Fruit fly (Drosophila melanogaster) whole organism, embryonic: ENCODE data around the gene CtBP.

Experiments used
- Atf3 ChIP-seq: fragments of 200-800 bp; sonication (Bioruptor generic); optimal IDR thresholded peaks from 3 replicates; lab custom pipeline; 2016; ENCODE audit warnings: missing biosample characterization, missing genetic modification characterization
- Bgb ChIP-seq: fragments of 200-800 bp; sonication (Bioruptor generic); IDR thresholded peaks from 2 replicates; pipeline ENCODE4 v1.3.6; 2022; ENCODE audit warnings: missing biosample characterization, missing genetic modification characterization; ENCODE audit not compliant: partially characterized antibody
- Blimp-1 ChIP-seq: fragments of 200-800 bp; sonication (Bioruptor generic); optimal IDR thresholded peaks from 3 replicates; lab custom pipeline; 2018; ENCODE audit warnings: missing biosample characterization, missing genetic modification characterization, mild to moderate bottlenecking, moderate library complexity, missing genetic modification reagents
- BtbVII ChIP-seq: fragments of 200-800 bp; sonication (Bioruptor generic); optimal IDR thresholded peaks from 3 replicates; lab custom pipeline; 2017; ENCODE audit warnings: missing biosample characterization, mild to moderate bottlenecking, missing genetic modification characterization
- Bteb2 ChIP-seq: fragments of 200-800 bp; sonication (Bioruptor generic); optimal IDR thresholded peaks from 2 replicates; lab custom pipeline; 2016; ENCODE audit warnings: missing biosample characterization, missing genetic modification characterization
- CG10321 ChIP-seq: fragments of 200-800 bp; sonication (Bioruptor generic); IDR thresholded peaks from 2 replicates; pipeline ENCODE4 v1.3.6; 2022; ENCODE audit warnings: missing biosample characterization, missing genetic modification characterization
- CG11456 ChIP-seq: fragments of 200-800 bp; sonication (Bioruptor generic); IDR thresholded peaks from 3 replicates; pipeline ENCODE4 v1.3.6; 2022; ENCODE audit warnings: missing biosample characterization, missing genetic modification characterization
- CG12659 ChIP-seq: fragments of 200-800 bp; sonication (Bioruptor generic); optimal IDR thresholded peaks from 3 replicates; lab custom pipeline; 2017; ENCODE audit warnings: mild to moderate bottlenecking, missing biosample characterization, missing genetic modification reagents, missing genetic modification characterization
- CG1602 ChIP-seq: fragments of 200-800 bp; sonication (Bioruptor generic); optimal IDR thresholded peaks from 3 replicates; lab custom pipeline; 2016; ENCODE audit warnings: missing biosample characterization, missing genetic modification characterization
- CG17385 ChIP-seq: fragments of 200-800 bp; sonication (Bioruptor generic); optimal IDR thresholded peaks from 3 replicates; lab custom pipeline; 2018; ENCODE audit warnings: missing biosample characterization, mild to moderate bottlenecking, missing genetic modification characterization
- CG2116 ChIP-seq: fragments of 200-800 bp; sonication (Bioruptor generic); optimal IDR thresholded peaks from 3 replicates; lab custom pipeline; 2018; ENCODE audit warnings: missing biosample characterization, mild to moderate bottlenecking, missing genetic modification characterization
- CG2120 ChIP-seq: fragments of 200-800 bp; sonication (Bioruptor generic); optimal IDR thresholded peaks from 3 replicates; lab custom pipeline; 2016; ENCODE audit warnings: missing biosample characterization, missing genetic modification characterization
- CG2129 ChIP-seq: fragments of 200-800 bp; sonication (Bioruptor generic); IDR thresholded peaks from 2 replicates; pipeline ENCODE4 v1.3.6; 2022; ENCODE audit warnings: missing biosample characterization, missing genetic modification characterization; ENCODE audit not compliant: partially characterized antibody
- CG32767 ChIP-seq: fragments of 200-800 bp; sonication (Bioruptor generic); IDR thresholded peaks from 2 replicates; pipeline ENCODE4 v1.3.6; 2022; ENCODE audit warnings: missing biosample characterization, missing genetic modification characterization
- CG3726 ChIP-seq: fragments of 200-800 bp; sonication (Bioruptor generic); IDR thresholded peaks from 3 replicates; pipeline ENCODE4, ENCODE4 v1.3.6; 2022; ENCODE audit warnings: missing biosample characterization, missing genetic modification characterization
- CG4854 ChIP-seq: fragments of 200-800 bp; sonication (Bioruptor generic); optimal IDR thresholded peaks from 2 replicates; lab custom pipeline; 2016; ENCODE audit warnings: missing biosample characterization, missing genetic modification characterization, inconsistent platforms
- CG8290 ChIP-seq, 3 experiments: fragments of 200-800 bp; sonication (Bioruptor generic); optimal IDR thresholded peaks; 2 replicates each; lab custom pipeline; 2016 to 2019; ENCODE audit warnings: missing biosample characterization in 3 of 3, missing genetic modification characterization in 3 of 3, mild to moderate bottlenecking in 2 of 3, moderate library complexity in 1 of 3
- CHES-1-like ChIP-seq: fragments of 200-800 bp; sonication (Bioruptor generic); optimal IDR thresholded peaks from 2 replicates; lab custom pipeline; 2016; ENCODE audit warnings: missing biosample characterization, missing genetic modification characterization
- D19A ChIP-seq: fragments of 200-800 bp; optimal IDR thresholded peaks from 3 replicates; lab custom pipeline; 2019; ENCODE audit warnings: missing biosample characterization, mild to moderate bottlenecking, missing genetic modification characterization, moderate library complexity
- H15 ChIP-seq: fragments of 200-800 bp; sonication (Bioruptor generic); IDR thresholded peaks from 3 replicates; pipeline ENCODE4 v1.3.6; 2022; ENCODE audit warnings: missing biosample characterization, missing genetic modification characterization
- Hey ChIP-seq: fragments of 200-800 bp; sonication (Bioruptor generic); optimal IDR thresholded peaks from 3 replicates; lab custom pipeline; 2018; ENCODE audit warnings: missing biosample characterization, mild to moderate bottlenecking, missing genetic modification characterization
- Jarid2 ChIP-seq: fragments of 200-800 bp; sonication (Bioruptor generic); optimal IDR thresholded peaks from 3 replicates; lab custom pipeline; 2017; ENCODE audit warnings: mild to moderate bottlenecking, missing biosample characterization, missing genetic modification reagents, missing genetic modification characterization
- MBD-R2 ChIP-seq: fragments of 200-800 bp; sonication (Bioruptor generic); IDR thresholded peaks from 2 replicates; pipeline ENCODE4 v1.3.6; 2022; ENCODE audit warnings: missing biosample characterization, missing genetic modification characterization
- Meics ChIP-seq: fragments of 200-800 bp; sonication (Bioruptor generic); optimal IDR thresholded peaks from 2 replicates; lab custom pipeline; 2017; ENCODE audit warnings: missing biosample characterization, mild to moderate bottlenecking, missing genetic modification characterization
- Opbp ChIP-seq: fragments of 200-800 bp; sonication (Bioruptor generic); IDR thresholded peaks from 3 replicates; pipeline ENCODE4 v1.3.6; 2022; ENCODE audit warnings: missing biosample characterization, missing genetic modification characterization; ENCODE audit not compliant: partially characterized antibody
- Rfx ChIP-seq: fragments of 200-800 bp; sonication (Bioruptor generic); IDR thresholded peaks from 2 replicates; pipeline ENCODE4 v1.3.6; 2022; ENCODE audit warnings: missing biosample characterization, missing genetic modification characterization
- abd-A ChIP-seq: fragments of 200-800 bp; sonication (Bioruptor generic); optimal IDR thresholded peaks from 3 replicates; lab custom pipeline; 2019; ENCODE audit warnings: missing biosample characterization, mild to moderate bottlenecking, missing genetic modification characterization, moderate library complexity
- ac ChIP-seq: fragments of 200-800 bp; sonication (Bioruptor generic); optimal IDR thresholded peaks from 3 replicates; lab custom pipeline; 2017; ENCODE audit warnings: missing biosample characterization, mild to moderate bottlenecking, missing genetic modification characterization
- chinmo ChIP-seq: fragments of 200-800 bp; sonication (Bioruptor generic); IDR thresholded peaks from 4 replicates; pipeline ENCODE4 v1.3.6; 2022; ENCODE audit warnings: missing biosample characterization, missing genetic modification characterization; ENCODE audit not compliant: partially characterized antibody
- chm ChIP-seq: fragments of 200-800 bp; sonication (Bioruptor generic); IDR thresholded peaks from 2 replicates; pipeline ENCODE4 v1.3.6; 2022; ENCODE audit warnings: missing biosample characterization, missing genetic modification characterization
- ci ChIP-seq: fragments of 200-800 bp; sonication (Bioruptor generic); IDR thresholded peaks from 3 replicates; pipeline ENCODE4 v1.3.6; 2022; ENCODE audit warnings: missing biosample characterization, missing genetic modification characterization
- crol ChIP-seq: fragments of 200-800 bp; sonication (Bioruptor generic); IDR thresholded peaks from 2 replicates; pipeline ENCODE4 v1.3.6; 2022; ENCODE audit warnings: missing biosample characterization, missing genetic modification characterization
- danr ChIP-seq: fragments of 200-800 bp; sonication (Bioruptor generic); IDR thresholded peaks from 2 replicates; pipeline ENCODE4 v1.3.6; 2022; ENCODE audit warnings: missing biosample characterization, missing genetic modification characterization
- esg ChIP-seq: fragments of 200-800 bp; sonication (Bioruptor generic); conservative IDR thresholded peaks from 2 replicates; pipeline ENCODE4 v1.3.6; 2022; ENCODE audit warnings: missing biosample characterization, missing genetic modification characterization
- gsb ChIP-seq: fragments of 200-800 bp; sonication (Bioruptor generic); IDR thresholded peaks from 2 replicates; pipeline ENCODE4 v1.3.6; 2022; ENCODE audit warnings: missing biosample characterization, missing genetic modification characterization
- gsb-n ChIP-seq: fragments of 200-800 bp; sonication (Bioruptor generic); optimal IDR thresholded peaks from 3 replicates; lab custom pipeline; 2018; ENCODE audit warnings: missing biosample characterization, mild to moderate bottlenecking, missing genetic modification characterization
- kni ChIP-seq: fragments of 200-800 bp; sonication (Bioruptor generic); optimal IDR thresholded peaks from 3 replicates; lab custom pipeline; 2017; ENCODE audit warnings: mild to moderate bottlenecking, missing biosample characterization, missing genetic modification reagents, missing genetic modification characterization
- lilli ChIP-seq: fragments of 200-800 bp; sonication (Bioruptor generic); optimal IDR thresholded peaks from 3 replicates; lab custom pipeline; 2016; ENCODE audit warnings: missing biosample characterization, missing genetic modification characterization
- nerfin-1 ChIP-seq: fragments of 200-800 bp; sonication (Bioruptor generic); optimal IDR thresholded peaks from 3 replicates; lab custom pipeline; 2019; ENCODE audit warnings: missing biosample characterization, mild to moderate bottlenecking, missing genetic modification characterization, moderate library complexity
- nerfin-2 ChIP-seq: fragments of 200-800 bp; sonication (Bioruptor generic); IDR thresholded peaks from 2 replicates; pipeline ENCODE4 v1.3.6; 2022; ENCODE audit warnings: missing biosample characterization, missing genetic modification characterization; ENCODE audit not compliant: partially characterized antibody
- onecut ChIP-seq: fragments of 200-800 bp; sonication (Bioruptor generic); IDR thresholded peaks from 2 replicates; pipeline ENCODE4 v1.3.6; 2022; ENCODE audit warnings: missing biosample characterization, missing genetic modification characterization
- phol ChIP-seq: fragments of 200-800 bp; sonication (Bioruptor generic); optimal IDR thresholded peaks from 3 replicates; lab custom pipeline; 2018; ENCODE audit warnings: missing biosample characterization, mild to moderate bottlenecking, missing genetic modification characterization, moderate library complexity
- pros ChIP-seq: fragments of 200-800 bp; sonication (Bioruptor generic); optimal IDR thresholded peaks from 3 replicates; lab custom pipeline; 2019; ENCODE audit warnings: missing biosample characterization, mild to moderate bottlenecking, missing genetic modification characterization, moderate library complexity
- rib ChIP-seq: fragments of 200-800 bp; sonication (Bioruptor generic); IDR thresholded peaks from 2 replicates; pipeline ENCODE4 v1.3.6; 2022; ENCODE audit warnings: missing biosample characterization, missing genetic modification characterization
- run ChIP-seq: fragments of 200-800 bp; sonication (Bioruptor generic); optimal IDR thresholded peaks from 3 replicates; lab custom pipeline; 2018; ENCODE audit warnings: missing biosample characterization, mild to moderate bottlenecking, missing genetic modification characterization
- tna ChIP-seq: fragments of 200-800 bp; sonication (Bioruptor generic); IDR thresholded peaks from 2 replicates; pipeline ENCODE4 v1.3.6; 2022; ENCODE audit warnings: missing biosample characterization, missing genetic modification characterization; ENCODE audit not compliant: partially characterized antibody
- vvl ChIP-seq: fragments of 200-800 bp; sonication (Bioruptor generic); IDR thresholded peaks from 2 replicates; pipeline ENCODE4 v1.3.6; 2022; ENCODE audit warnings: missing biosample characterization, missing genetic modification characterization
- wdn ChIP-seq: fragments of 200-800 bp; sonication (Bioruptor generic); IDR thresholded peaks from 2 replicates; pipeline ENCODE4 v1.3.6; 2022; ENCODE audit warnings: missing biosample characterization, missing genetic modification characterization
- zfh1 ChIP-seq: fragments of 200-800 bp; sonication (Bioruptor generic); IDR thresholded peaks from 3 replicates; pipeline ENCODE4 v1.3.6; 2022; ENCODE audit warnings: missing biosample characterization, missing genetic modification characterization

The CtBP gene

DNA sequence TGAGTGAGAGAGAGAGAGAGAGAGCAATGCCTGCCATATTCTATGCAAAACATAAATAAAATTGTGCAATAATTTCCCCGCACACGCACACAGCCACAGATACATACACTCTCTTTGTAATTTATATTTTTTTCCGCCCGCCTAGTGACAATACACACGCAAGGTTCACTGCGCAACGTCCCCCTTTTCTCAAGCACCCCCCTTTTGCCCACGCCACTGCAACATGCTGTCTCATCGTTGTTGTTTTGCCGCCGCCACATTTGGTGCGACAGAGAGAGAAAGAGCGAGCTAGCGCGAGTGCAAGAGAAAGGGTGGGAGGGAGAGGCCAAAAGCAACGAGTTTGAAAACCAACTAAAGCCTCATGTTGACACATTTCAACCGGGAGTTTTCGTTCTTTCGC is 902 bp downstream of the CtBP start (continued):
- peak; percentile 66 for TF ChIP-seq CHES-1-like (GFP tag; lab: Kevin White, UChicago)
- no peak for TF ChIP-seq CG3726 (GFP tag; lab: Robert Waterston, UW)
- TF ChIP-seq run (tag; lab: Kevin White, UChicago): no peak
- TF ChIP-seq CG10321 (GFP tag; lab: Robert Waterston, UW): peak; percentile 75
- peak; percentile 25 for TF ChIP-seq CG4854
- TF ChIP-seq CG2129 (GFP tag; lab: Robert Waterston, UW): no peak
- TF ChIP-seq rib: peak; percentile 85
- TF ChIP-seq gsb (GFP tag; lab: Robert Waterston, UW): peak; percentile 65
- TF ChIP-seq ac (GFP tag; lab: Kevin White, UChicago): no peak
- peak; percentile 51 for TF ChIP-seq esg (GFP tag; lab: Robert Waterston, UW)
- TF ChIP-seq CG1602 (GFP tag; lab: Kevin White, UChicago): peak; percentile 26
- TF ChIP-seq D19A: peak; percentile 53
- TF ChIP-seq Meics (GFP tag; lab: Kevin White, UChicago): peak; percentile 59
- peak; percentile 73 for TF ChIP-seq CG11456 (GFP tag; lab: Robert Waterston, UW)
- peak; percentile 75; the same call in 2 of the 3 replicates for TF ChIP-seq zfh1 (GFP tag; lab: Robert Waterston, UW)
- TF ChIP-seq CG12659 (GFP tag; lab: Kevin White, UChicago): peak; percentile 26
- peak; percentile 75 for TF ChIP-seq Rfx (GFP tag; lab: Robert Waterston, UW)
- no peak for TF ChIP-seq danr (GFP tag; lab: Robert Waterston, UW)
- TF ChIP-seq Atf3 (GFP tag; lab: Kevin White, UChicago): peak; percentile 21
- TF ChIP-seq BtbVII (GFP tag; lab: Kevin White, UChicago): peak; percentile 44
- TF ChIP-seq gsb-n (tag; lab: Kevin White, UChicago): peak; percentile 14
- peak; percentile 29 for TF ChIP-seq pros (GFP tag; lab: Kevin White, UChicago)
- no peak for TF ChIP-seq CG8290 (GFP tag; optimal IDR thresholded peaks at IDR 0.05; lab: Kevin White, UChicago)
- peak in 1 of 2 experiments; percentile 77 for TF ChIP-seq CG8290 (tag; optimal IDR thresholded peaks at IDR 0.05; lab: Kevin White, UChicago)

DNA sequence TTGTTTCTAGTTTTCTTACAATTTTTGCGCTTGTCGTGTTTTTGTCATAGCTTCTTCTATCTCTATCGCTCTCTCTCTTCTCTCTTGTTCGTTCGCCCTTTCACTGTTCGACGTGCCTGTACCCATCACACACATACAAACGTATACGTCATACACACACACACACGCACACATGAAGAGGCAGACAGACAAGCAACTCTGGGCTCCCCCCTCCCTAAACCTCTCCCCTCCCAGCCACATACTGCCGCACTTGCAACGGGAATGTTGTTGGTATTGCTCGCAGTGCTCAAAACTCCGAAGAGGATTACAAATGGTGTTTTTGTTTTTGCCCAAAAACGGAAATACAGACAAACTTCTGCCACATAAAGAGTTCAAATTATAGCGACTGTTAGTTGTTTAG is 1.5 kb downstream of the CtBP start:
- TF ChIP-seq MBD-R2: no peak
- TF ChIP-seq Blimp-1 (GFP tag; lab: Kevin White, UChicago): peak; percentile 48
- peak; percentile 72 for TF ChIP-seq CG2116
- TF ChIP-seq Jarid2 (GFP tag; lab: Kevin White, UChicago): no peak
- TF ChIP-seq wdn (GFP tag; lab: Robert Waterston, UW): 0 out of 2 replicates have a peak, but pooled peaks have one; percentile 24
- peak; percentile 95 for TF ChIP-seq crol (GFP tag; lab: Robert Waterston, UW)
- no peak for TF ChIP-seq abd-A (tag; lab: Kevin White, UChicago)
- 0 out of 3 replicates have a peak, but pooled peaks have one; percentile 24 for TF ChIP-seq H15
- no peak for TF ChIP-seq Bgb (GFP tag; lab: Robert Waterston, UW)
- no peak for TF ChIP-seq CG2120
- peak; percentile 58; the same call in 1 of the 2 replicates for TF ChIP-seq CG32767
- no peak for TF ChIP-seq gsb-n (tag; lab: Kevin White, UChicago)
- TF ChIP-seq ci (GFP tag; lab: Robert Waterston, UW): peak; percentile 18; the same call in 1 of the 3 replicates
- TF ChIP-seq onecut (GFP tag; lab: Robert Waterston, UW): no peak
- peak; percentile 67 for TF ChIP-seq chm (GFP tag; lab: Robert Waterston, UW)
- TF ChIP-seq tna (GFP tag; lab: Robert Waterston, UW): peak; percentile 20; the same call in 1 of the 2 replicates
- peak; percentile 58 for TF ChIP-seq nerfin-1 (tag; lab: Kevin White, UChicago)
- TF ChIP-seq lilli (GFP tag; lab: Kevin White, UChicago): no peak
- no peak for TF ChIP-seq vvl (GFP tag; lab: Robert Waterston, UW)
- no peak for TF ChIP-seq Bteb2 (GFP tag; lab: Kevin White, UChicago)
- TF ChIP-seq Hey (tag; lab: Kevin White, UChicago): no peak
- TF ChIP-seq chinmo (GFP tag; lab: Robert Waterston, UW): peak; percentile 4; the same call in 1 of the 4 replicates
- TF ChIP-seq phol (tag; lab: Kevin White, UChicago): no peak
- TF ChIP-seq Opbp (GFP tag; lab: Robert Waterston, UW): 0 out of 3 replicates have a peak, but pooled peaks have one; percentile 24
- TF ChIP-seq kni (GFP tag; lab: Kevin White, UChicago): peak; percentile 24
- TF ChIP-seq CG17385 (GFP tag; lab: Kevin White, UChicago): peak; percentile 3
- TF ChIP-seq nerfin-2: no peak
